Worm (Caenorhabditis elegans): ENCODE results near the gene tag-77.

The tag-77 gene

DNA sequence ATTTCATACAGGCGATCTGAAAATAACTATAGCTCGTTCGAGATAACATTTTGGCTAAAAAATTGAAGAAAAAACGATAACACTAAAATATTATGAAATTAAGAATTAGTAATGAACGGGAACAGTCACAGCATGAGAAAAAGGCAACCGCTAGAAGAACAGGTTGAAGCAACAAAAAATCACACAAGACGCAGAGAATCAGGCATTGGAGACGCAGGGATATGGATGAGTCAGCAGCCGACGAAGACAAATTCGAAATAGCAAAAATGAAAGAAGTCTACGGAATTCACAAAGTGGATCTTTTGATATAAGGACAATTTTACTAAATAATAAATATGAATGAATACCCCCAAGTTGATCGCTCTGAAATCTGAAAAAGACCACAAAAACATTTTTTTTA lies at the start of gene tag-77:
Gene tag-77, minus strand, starts transcription at position 15 of the 400 bp plus-strand sequence.
- no peak for TF ChIP-seq unc-62 (GFP tag; optimal IDR thresholded peaks at IDR 0.05)

DNA sequence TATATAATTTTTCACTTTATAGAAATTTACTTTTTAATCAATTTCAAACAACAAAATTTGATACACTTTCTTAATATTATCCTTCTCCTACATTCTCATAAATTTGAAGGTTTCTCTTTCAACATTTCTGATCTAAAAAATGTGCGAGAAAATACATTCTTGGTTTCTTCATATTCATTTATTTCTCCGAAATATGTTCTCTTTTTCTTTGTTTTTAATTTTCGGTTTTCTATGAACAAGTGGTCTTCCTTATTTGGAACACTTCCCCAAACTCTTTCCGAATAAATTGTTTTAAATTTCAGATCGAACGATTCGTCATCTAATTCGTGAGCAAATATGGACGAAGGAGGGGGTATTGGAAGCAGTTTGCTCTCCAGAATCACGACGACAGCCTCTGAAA lies 48.8 kb upstream of the tag-77 start, which contains the start of gene npr-22:
Gene npr-22, plus strand, starts transcription at position 301 of the 400 bp plus-strand sequence.
- no peak for TF ChIP-seq unc-62 (GFP tag; optimal IDR thresholded peaks at IDR 0.05)

DNA sequence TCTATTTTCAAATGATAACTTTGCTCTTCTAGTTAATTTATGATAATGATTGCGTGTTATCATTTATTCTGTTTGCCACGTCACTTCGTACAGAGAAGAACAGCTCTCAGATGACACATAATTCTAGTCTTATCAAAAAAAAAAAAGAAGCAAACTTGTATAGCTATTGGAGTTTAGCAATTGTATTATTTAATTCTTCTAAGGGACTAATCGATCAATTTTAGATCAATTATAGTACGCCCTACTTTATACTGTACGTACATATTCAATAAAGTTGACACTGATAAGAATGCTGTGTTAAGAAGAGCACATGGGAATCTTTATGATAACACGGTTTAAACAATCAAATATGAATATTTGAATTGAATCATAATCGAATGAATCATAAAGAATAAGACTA lies 31.9 kb upstream of the tag-77 start:
- TF ChIP-seq unc-62 (GFP tag; optimal IDR thresholded peaks at IDR 0.05) = no peak

DNA sequence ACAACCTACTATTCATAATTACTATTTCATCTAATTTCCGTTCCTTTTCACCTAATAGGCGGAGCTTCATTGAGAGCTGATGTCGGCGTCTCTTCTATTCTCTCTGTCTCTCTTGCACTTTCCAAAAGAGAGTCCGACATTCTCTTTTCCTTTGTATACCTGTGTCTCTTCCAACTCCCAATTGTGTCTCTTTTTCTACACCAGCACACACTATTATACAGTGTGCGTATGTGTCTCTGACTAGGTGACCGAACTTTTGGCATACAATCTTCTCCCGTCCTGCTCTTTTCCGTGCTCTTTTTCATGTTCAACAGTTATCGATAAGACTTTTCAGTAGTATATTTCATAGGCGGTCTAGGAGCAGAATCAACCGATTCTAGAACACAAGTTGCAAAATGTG lies 29.9 kb upstream of the tag-77 start:
- TF ChIP-seq unc-62 (GFP tag; optimal IDR thresholded peaks at IDR 0.05) = no peak

DNA sequence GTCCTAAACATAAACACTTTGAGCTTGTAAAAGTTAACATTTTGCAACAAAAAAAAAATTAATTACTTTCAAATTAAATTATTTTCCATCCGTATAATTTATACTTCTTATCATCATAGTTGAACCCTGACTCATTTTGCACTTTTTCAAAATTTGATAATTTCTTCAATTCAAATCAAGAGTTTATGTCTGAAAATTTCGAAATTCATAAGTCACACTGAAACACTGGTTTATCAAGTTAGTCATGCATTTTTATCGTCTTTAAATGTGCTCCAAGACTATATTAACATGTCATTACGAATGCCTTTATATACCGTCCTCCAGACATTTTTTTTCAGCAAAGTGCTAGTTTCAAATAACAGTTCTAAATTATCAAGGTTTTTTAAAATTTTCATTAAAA lies 29.3 kb upstream of the tag-77 start:
- TF ChIP-seq unc-62 (GFP tag; optimal IDR thresholded peaks at IDR 0.05) = no peak

DNA sequence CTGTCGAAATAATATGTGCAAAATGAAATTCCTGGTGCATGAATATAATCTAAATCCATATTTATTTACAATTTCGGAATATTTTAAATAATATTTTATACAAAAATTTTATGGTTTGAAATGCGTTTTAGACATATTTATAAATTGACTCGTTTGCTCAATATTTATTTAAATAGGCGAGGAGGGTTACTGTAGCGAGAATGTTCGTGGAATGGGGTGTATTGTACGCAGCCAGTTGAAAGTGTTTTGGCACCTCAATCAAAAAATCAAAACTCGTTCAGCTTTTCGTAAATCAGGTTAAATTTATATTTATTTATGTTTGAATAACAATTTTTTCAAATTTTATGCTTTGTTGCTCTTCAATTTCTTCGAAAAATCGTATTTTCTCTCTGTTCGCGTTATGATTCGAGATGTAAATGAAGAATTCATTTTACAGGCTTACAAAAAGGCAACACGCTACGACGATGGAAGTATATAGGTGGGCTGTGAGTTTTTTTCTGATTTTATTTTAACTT lies 28.4 kb upstream of the tag-77 start, which contains the start of gene hyl-1:
Gene hyl-1, plus strand, starts transcription at position 465 of the 515 bp plus-strand sequence.
- no peak for TF ChIP-seq unc-62 (GFP tag; optimal IDR thresholded peaks at IDR 0.05)

DNA sequence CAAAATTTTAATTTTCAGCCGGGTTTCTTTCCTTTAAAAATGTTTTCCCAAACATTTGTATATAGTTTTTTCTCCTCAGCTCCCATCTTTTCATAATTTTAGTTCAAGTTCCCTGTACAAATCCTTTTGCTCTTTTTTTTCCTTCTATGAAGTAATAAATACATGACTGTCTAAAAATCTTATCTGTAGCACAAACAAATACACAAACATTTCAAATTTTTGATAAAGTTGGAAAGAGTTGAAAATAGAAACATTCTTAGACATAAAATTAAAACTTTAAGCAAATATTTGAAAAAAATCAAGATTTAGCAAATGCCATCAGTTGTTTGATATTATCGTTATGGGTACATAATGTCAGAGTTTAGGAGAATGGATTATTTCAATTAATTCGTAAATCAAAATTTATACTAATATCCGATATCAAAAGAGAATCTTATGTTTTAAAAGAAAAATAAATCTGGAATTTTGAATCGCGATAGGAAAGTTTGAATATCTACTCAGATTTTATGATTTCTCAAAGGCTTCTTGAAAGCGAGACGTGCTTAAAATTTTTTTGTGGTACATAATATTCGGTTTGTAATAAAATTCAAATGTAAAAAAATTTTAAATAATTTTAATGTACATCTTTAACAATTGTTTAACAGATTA lies 27.8 kb upstream of the tag-77 start:
- no peak for TF ChIP-seq unc-62 (GFP tag; optimal IDR thresholded peaks at IDR 0.05)

DNA sequence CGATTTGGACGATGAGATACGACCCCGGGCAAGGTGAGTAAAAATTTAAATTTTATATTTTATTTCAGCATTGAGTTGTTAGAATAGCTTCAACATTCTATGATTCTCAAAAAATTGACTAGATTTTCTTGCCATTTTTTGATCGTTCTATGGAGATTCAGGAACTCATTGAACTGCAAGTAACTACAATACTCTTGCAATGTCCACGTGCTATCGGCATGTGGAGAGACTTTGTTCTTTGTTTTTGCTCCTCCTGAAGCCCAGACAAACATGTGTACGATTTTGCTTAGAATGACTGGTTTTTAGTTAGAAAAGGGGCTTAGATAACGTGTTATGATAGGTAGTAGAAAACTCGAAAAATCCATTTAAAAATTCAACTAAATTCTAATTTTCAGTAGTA lies 25.6 kb upstream of the tag-77 start:
- TF ChIP-seq unc-62 (GFP tag; optimal IDR thresholded peaks at IDR 0.05) = no peak

DNA sequence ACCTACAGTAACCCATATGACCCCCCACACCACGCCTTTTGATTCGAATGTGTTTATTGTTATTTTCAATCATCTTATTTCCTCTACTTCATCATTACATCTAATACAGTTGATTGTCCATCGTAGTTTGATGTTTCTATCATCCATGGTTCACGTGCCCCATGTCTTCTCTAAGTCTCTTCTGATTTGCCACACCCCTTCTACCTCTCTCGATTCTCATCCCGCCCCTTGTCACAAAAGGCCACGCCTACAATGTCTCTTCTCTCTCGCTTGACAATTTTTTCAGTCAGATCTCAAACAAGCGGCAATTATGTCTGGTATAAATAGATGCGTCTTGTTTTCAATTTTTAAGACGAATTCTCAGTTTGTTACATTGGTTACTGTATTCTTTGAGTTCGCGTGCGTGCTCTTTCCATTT lies 24.7 kb upstream of the tag-77 start:
- TF ChIP-seq unc-62 (GFP tag; optimal IDR thresholded peaks at IDR 0.05) = no peak

DNA sequence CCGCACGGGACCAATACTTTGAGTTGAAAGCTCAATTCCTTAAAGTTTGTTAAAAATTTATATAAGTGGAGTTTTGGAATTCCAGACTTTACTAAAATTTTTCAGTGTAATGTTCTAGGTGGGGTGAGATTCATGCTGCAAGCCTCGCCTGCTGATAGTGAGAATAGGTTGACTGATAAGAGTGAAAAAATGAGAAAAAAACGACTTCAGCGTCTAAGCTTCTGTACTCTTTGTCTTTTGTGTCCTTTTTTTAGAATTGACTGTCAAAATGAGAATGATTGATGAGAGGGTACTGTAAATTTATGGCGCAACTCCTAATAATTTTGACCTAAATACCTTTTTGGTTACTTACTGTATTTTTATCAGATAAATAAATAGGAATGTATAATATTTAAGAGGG lies 23.8 kb upstream of the tag-77 start:
- TF ChIP-seq unc-62 (GFP tag; optimal IDR thresholded peaks at IDR 0.05) = no peak

DNA sequence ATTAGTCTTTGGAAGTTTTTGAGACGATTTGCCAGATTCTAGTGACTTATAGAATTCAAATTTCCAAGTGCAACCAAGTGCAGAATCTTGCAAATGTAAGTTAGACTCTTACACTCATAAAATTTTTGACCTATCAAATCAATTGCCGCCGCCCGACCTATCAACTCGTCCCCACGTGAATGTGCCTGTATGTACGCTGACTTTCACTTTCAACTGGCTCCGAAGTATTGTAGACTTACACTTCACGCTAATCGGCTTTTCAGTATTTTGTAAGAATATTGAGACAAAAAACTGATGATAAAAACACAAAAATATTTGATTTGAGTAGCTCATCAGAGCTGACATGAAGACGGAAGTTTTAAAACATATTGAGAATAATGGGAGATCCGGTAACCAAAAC lies 22.4 kb upstream of the tag-77 start:
- no peak for TF ChIP-seq unc-62 (GFP tag; optimal IDR thresholded peaks at IDR 0.05)

DNA sequence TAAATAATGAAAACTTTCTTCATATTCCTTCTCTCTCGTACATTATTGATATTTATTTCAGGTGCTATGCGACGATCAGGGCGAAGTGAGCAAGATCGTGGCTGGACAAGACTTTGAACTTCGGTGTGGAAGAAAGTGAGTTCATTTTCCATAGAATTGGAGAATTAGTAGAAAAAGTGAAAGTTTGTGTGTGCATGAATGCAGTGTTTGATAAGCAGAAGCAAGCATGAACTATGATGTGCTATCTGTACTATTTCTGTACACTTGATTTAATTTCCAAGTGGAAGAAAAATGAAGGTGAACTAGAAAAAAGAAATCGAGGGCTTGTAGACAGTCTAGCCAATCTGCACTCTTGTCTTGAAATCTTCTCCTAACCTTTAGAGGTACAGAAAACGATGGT lies 21.7 kb upstream of the tag-77 start:
- TF ChIP-seq unc-62 (GFP tag; optimal IDR thresholded peaks at IDR 0.05) = no peak

DNA sequence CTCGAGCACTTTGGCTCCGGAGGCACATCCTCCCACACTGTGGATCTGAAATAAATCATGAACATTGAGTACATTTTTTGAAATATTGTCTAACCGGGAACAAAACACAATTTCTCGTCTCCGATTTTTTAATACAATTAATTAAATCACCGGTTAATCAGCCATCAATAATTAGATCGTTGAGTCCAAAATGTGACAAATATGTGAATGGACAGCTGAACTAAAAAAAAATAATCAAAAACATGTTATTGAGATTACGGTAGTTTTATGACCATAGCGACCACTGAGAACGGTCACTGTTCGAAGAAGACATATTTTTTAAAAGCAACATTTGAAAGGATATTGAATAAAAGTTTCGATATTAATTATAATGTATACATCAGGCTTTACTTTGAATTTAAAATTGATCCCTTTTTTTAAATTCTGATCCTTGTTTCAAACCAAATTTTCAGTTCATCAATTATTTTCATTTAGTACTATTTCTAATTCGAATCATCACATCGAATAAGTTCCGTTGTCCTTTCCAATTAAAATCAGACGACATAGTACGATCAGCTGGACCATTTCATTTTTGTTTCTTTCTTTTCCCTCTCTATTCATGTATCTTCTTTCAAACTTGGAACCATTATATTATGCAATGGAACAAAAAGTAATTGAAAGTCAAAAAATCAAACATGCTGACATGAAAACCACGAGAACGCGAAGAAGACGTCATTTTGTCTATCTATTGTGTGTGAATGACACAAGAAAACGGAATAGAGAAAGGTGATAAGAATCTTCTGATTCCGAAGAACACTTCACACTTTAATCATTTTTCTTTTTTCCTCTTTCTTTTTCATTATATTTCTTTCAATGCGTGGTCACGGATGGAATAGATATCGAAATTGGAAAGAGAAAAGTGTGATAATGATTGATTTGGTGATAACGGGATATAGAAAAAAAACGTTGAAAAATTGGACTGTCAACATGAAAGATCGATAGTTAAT lies 20.0 kb upstream of the tag-77 start:
- no peak for TF ChIP-seq unc-62 (GFP tag; optimal IDR thresholded peaks at IDR 0.05)

DNA sequence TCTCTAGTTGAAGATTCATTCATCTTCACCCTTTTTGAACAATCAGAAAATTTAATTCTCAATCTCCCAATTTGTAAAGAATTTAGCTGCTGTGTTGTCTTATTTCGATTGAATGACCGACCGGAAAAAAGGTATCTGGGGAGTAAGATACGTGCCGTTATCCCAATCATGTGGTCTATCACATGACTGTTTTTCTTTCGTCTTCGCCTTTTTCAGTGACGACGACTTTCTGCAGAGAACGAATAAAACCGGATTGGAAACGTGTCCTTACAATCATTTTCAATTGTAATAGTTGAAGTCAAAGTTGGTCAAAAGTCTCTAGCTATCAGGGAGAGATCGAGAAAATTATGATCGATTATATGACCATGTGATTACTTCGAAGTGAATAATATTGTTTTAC lies 18.7 kb upstream of the tag-77 start:
- TF ChIP-seq unc-62 (GFP tag; optimal IDR thresholded peaks at IDR 0.05) = no peak

DNA sequence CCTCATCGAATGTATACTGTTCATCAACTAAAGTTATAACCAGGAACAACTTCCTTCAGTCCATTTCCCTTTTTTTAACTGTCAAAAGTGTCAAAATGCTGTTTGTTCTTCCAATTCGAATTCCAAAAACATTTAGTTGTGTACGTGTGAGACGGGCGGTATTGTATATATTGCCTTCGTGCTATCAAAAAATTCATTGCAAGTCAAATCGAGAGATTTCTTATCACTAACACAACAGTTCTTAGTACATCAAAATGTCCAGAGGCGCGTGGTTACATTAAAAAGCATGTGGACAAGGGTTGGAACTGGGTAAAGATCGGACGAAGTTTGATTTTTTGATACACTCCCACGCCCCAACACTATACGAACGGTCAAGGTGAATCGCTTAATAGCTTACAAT lies 18.0 kb upstream of the tag-77 start:
- no peak for TF ChIP-seq unc-62 (GFP tag; optimal IDR thresholded peaks at IDR 0.05)

DNA sequence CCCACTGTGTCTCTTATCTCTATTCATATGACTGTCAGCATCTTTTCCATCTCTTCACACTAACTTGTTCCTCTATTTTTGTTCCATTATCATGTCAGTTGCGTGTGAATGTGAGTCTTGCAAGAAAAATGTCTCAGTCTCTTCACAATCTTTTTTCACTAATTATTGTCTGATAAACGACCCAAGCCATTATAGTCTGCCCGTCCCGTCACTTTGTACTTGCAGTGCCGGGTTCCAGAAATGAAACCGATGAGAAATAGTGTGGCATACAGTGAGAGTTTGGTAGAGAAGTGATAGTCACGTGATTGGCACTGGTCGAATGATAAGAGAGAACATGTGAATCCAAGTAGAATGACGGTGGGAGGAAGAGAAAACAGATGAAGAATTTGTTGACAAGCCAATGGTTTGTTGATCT lies 17.3 kb upstream of the tag-77 start:
- no peak for TF ChIP-seq unc-62 (GFP tag; optimal IDR thresholded peaks at IDR 0.05)

DNA sequence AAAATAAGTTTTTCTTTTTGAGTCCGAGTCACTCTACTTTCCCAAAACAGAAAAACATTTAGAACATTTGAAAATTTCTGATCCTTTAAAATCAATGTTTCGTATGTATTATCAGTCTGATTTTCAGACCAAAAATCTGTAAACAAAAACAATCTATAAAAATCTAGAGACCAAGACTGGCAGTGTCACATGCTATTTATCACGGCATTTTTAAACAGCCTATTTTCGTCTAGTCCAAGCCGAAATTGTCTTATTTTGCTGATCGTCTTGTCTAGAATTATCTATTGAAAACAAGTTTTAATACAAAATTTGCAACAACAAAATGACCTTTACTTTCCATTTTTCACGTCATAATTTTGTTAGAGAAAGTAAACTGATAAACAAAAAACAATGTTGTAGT lies 16.2 kb upstream of the tag-77 start:
- no peak for TF ChIP-seq unc-62 (GFP tag; optimal IDR thresholded peaks at IDR 0.05)

Measured in whole organism, dauer.